Worm (Caenorhabditis elegans) whole organism, young adult: ENCODE measurements around the gene mps-2.

Experiments
- F57A8.1 ChIP-seq: fragments of 200-800 bp; sonication (Bioruptor generic); optimal IDR thresholded peaks from 2 replicates; lab custom pipeline; 2018; ENCODE audit warnings: mild to moderate bottlenecking, missing genetic modification characterization, moderate library complexity, missing compliant biosample characterization
- K12H6.12 ChIP-seq: fragments of 200-800 bp; sonication (Bioruptor generic); optimal IDR thresholded peaks from 2 replicates; lab custom pipeline; 2018; ENCODE audit warnings: mild to moderate bottlenecking, missing genetic modification characterization, missing compliant biosample characterization
- Y56A3A.18 ChIP-seq: fragments of 200-800 bp; sonication (Bioruptor generic); IDR thresholded peaks from 2 replicates; pipeline ENCODE4 v1.3.6; 2022; ENCODE audit warnings: missing genetic modification reagents, missing genetic modification characterization, missing compliant biosample characterization
- athp-1 ChIP-seq: sonication (generic microtip); optimal IDR thresholded peaks from 2 replicates; lab custom pipeline; 2017; ENCODE audit warnings: mild to moderate bottlenecking, missing genetic modification characterization, missing compliant biosample characterization
- ceh-100 ChIP-seq: fragments of 200-800 bp; sonication (Bioruptor generic); IDR thresholded peaks from 2 replicates; pipeline ENCODE4 v1.3.6; 2022; ENCODE audit warnings: missing genetic modification reagents, missing genetic modification characterization, missing compliant biosample characterization
- lin-35 ChIP-seq, 3 experiments: fragments of 150-350 bp in 2 of 3; sonication (generic microtip) in 1 of 3; optimal IDR thresholded peaks; 2 replicates each; lab custom pipeline; 2014 to 2018; ENCODE audit warnings: missing biosample characterization in 3 of 3, missing genetic modification characterization in 3 of 3, missing genetic modification reagents in 3 of 3
- sptf-2 ChIP-seq: fragments of 200-800 bp; sonication (Bioruptor generic); optimal IDR thresholded peaks from 2 replicates; lab custom pipeline; 2018; ENCODE audit warnings: mild to moderate bottlenecking, missing genetic modification characterization, missing compliant biosample characterization

ce11 chrII:299684-300083 lies 12.3 kb downstream of the mps-2 start, which contains the start of gene K01A2.6:
- TF ChIP-seq K12H6.12 (tag; lab: Kevin White, UChicago) (no peak), athp-1 (no peak), sptf-2 (GFP tag; lab: Kevin White, UChicago) (no peak), Y56A3A.18 (GFP tag; lab: Robert Waterston, UW) (no peak), ceh-100 (GFP tag; lab: Robert Waterston, UW) (no peak), lin-35 (GFP tag; optimal IDR thresholded peaks at IDR 0.05; lab: Kevin White, UChicago) (no peak), F57A8.1 (no peak)
